Worm (Caenorhabditis elegans) whole organism, late embryonic: ENCODE measurements around the gene F42A10.6.

Experiments
- ahr-1 ChIP-seq: sonication (generic microtip); optimal IDR thresholded peaks from 2 replicates; lab custom pipeline; 2016; ENCODE audit warnings: missing genetic modification characterization, missing compliant biosample characterization
- ama-1 ChIP-seq: fragments of 150-350 bp; optimal IDR thresholded peaks from 2 replicates; lab custom pipeline; 2014
- ceh-31 ChIP-seq: sonication (generic microtip); optimal IDR thresholded peaks from 2 replicates; lab custom pipeline; 2016; ENCODE audit warnings: missing genetic modification characterization, missing compliant biosample characterization
- dve-1 ChIP-seq: sonication (generic microtip); optimal IDR thresholded peaks from 2 replicates; lab custom pipeline; 2017; ENCODE audit warnings: antibody characterized with exemption, mild to moderate bottlenecking, missing genetic modification characterization, missing compliant biosample characterization
- elt-2 ChIP-seq: sonication (generic microtip); optimal IDR thresholded peaks from 2 replicates; lab custom pipeline; 2016; ENCODE audit warnings: missing genetic modification reagents, missing genetic modification characterization, missing compliant biosample characterization
- tbx-2 ChIP-seq: sonication (generic microtip); optimal IDR thresholded peaks from 2 replicates; lab custom pipeline; 2016; ENCODE audit warnings: missing genetic modification characterization, missing compliant biosample characterization

DNA sequence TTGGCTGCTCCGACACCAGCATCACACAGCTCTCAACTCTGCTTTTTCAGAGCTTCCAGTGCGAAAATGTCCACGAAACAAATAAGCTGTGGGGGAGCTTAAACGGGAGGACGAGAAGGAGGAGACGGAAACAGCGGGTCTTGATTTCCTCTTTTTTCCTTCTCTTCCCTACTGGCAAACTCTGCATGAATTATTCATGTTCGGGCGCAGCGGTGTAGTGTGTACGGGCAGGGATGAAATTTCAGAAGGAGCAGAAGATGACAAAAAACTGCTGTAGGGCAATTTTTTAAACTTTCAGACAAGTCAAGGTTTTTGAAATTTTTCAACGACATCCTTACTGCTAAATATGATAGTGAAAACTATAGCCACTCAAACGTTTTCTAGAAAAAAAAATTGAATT, 37.3 kb downstream of the F42A10.6 start:
- TF ChIP-seq ceh-31 (tag; lab: Kevin White, UChicago) (no peak), tbx-2 (tag; lab: Kevin White, UChicago) (no peak), ahr-1 (tag; lab: Kevin White, UChicago) (no peak), dve-1 (tag; lab: Kevin White, UChicago) (no peak), ama-1 (lab: Kevin White, UChicago) (no peak), elt-2 (no peak)
